Worm (Caenorhabditis elegans) whole organism, early embryonic: ENCODE results near the gene F29A7.6.

ENCODE experiments used
- B0310.2 ChIP-seq: sonication (generic microtip); optimal IDR thresholded peaks from 2 replicates; lab custom pipeline; 2016; ENCODE audit warnings: mild to moderate bottlenecking, missing genetic modification characterization, missing compliant biosample characterization
- ama-1 ChIP-seq: fragments of 150-350 bp; optimal IDR thresholded peaks from 2 replicates; lab custom pipeline; 2014
- ceh-36 ChIP-seq: sonication (generic microtip); optimal IDR thresholded peaks from 2 replicates; lab custom pipeline; 2016; ENCODE audit warnings: missing genetic modification characterization, inconsistent platforms, missing compliant biosample characterization
- ets-7 ChIP-seq: sonication (generic microtip); optimal IDR thresholded peaks from 2 replicates; lab custom pipeline; 2016; ENCODE audit warnings: missing genotype, missing genetic modification characterization, missing compliant biosample characterization
- flt-1 ChIP-seq: fragments of 200-800 bp; sonication (Bioruptor generic); IDR thresholded peaks from 2 replicates; pipeline ENCODE4 v1.3.6; 2022; ENCODE audit warnings: missing genetic modification characterization, missing compliant biosample characterization
- hnd-1 ChIP-seq: sonication (generic microtip); optimal IDR thresholded peaks from 2 replicates; lab custom pipeline; 2016; ENCODE audit warnings: missing genetic modification characterization, missing compliant biosample characterization
- scrt-1 ChIP-seq: fragments of 200-800 bp; sonication (Bioruptor generic); IDR thresholded peaks from 2 replicates; pipeline ENCODE4 v1.3.6; 2022; ENCODE audit warnings: missing genetic modification characterization, missing compliant biosample characterization
- sea-1 ChIP-seq: fragments of 200-800 bp; sonication (Bioruptor generic); conservative IDR thresholded peaks from 2 replicates; pipeline ENCODE4 v1.3.6; 2022; ENCODE audit warnings: missing genetic modification characterization, missing compliant biosample characterization
- tra-4 ChIP-seq: sonication (generic microtip); optimal IDR thresholded peaks from 2 replicates; lab custom pipeline; 2017; ENCODE audit warnings: missing genetic modification characterization, missing compliant biosample characterization

DNA sequence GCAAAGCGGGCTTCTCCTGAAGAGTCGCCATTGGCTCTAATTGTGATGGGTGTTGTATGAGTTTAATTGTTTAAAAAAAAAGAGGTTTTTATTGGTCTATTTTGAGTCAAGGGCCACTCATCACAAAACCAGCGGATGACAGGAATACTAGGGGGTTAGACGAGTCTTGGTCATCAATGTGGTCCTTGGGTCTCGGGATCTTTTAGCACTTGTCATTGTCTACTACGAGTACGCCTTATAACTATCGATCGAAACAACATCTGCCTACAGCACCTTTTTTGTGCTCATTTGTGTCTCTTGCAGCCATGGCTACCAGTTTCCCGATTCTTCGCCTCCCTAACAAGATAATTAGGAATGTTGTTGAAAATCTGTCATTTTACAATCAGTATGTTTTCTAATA, 12.3 kb upstream of the F29A7.6 start, which contains the start of gene fbxb-108:
- TF ChIP-seq ama-1 (lab: Kevin White, UChicago) = no peak
- TF ChIP-seq ets-7 (tag; lab: Kevin White, UChicago) = no peak
- TF ChIP-seq flt-1 (GFP tag; lab: Robert Waterston, UW) = no peak
- no peak for TF ChIP-seq sea-1 (GFP tag; lab: Robert Waterston, UW)
- no peak for TF ChIP-seq scrt-1
- no peak for TF ChIP-seq ceh-36 (tag; lab: Kevin White, UChicago)
- TF ChIP-seq tra-4 (tag; lab: Kevin White, UChicago) = no peak
- TF ChIP-seq hnd-1 (tag; lab: Kevin White, UChicago) = no peak
- TF ChIP-seq B0310.2 = no peak
